Fruit fly (Drosophila melanogaster) whole organism, pupa: ENCODE data around the gene Or7a.

Experiments used
- CG10348 ChIP-seq: fragments of 200-800 bp; sonication (Bioruptor generic); IDR thresholded peaks from 2 replicates; pipeline ENCODE4 v1.3.6; 2022; ENCODE audit warnings: missing biosample characterization, missing genetic modification characterization
- CG12605 ChIP-seq: fragments of 200-800 bp; sonication (Bioruptor generic); IDR thresholded peaks from 2 replicates; pipeline ENCODE4 v1.3.6; 2022; ENCODE audit warnings: missing biosample characterization, missing genetic modification characterization
- CG13204 ChIP-seq: fragments of 200-800 bp; sonication (Bioruptor generic); optimal IDR thresholded peaks from 2 replicates; lab custom pipeline; 2018; ENCODE audit warnings: missing biosample characterization, mild to moderate bottlenecking, missing genetic modification characterization, moderate library complexity
- CG14655 ChIP-seq: fragments of 200-800 bp; sonication (Bioruptor generic); optimal IDR thresholded peaks from 3 replicates; lab custom pipeline; 2017; ENCODE audit warnings: mild to moderate bottlenecking, missing biosample characterization, missing genetic modification reagents, missing genetic modification characterization
- CG15710 ChIP-seq: fragments of 200-800 bp; sonication (Bioruptor generic); optimal IDR thresholded peaks from 2 replicates; lab custom pipeline; 2018; ENCODE audit warnings: missing biosample characterization, mild to moderate bottlenecking, missing genetic modification characterization, moderate library complexity
- CG17806 ChIP-seq: fragments of 200-800 bp; sonication (Bioruptor generic); optimal IDR thresholded peaks from 2 replicates; lab custom pipeline; 2018; ENCODE audit warnings: missing biosample characterization, mild to moderate bottlenecking, missing genetic modification characterization, moderate library complexity
- CG32121 ChIP-seq: fragments of 200-800 bp; sonication (Bioruptor generic); IDR thresholded peaks from 2 replicates; pipeline ENCODE4 v1.3.6; 2022; ENCODE audit warnings: missing biosample characterization, missing genetic modification characterization
- CG34367 ChIP-seq: fragments of 200-800 bp; sonication (Bioruptor generic); optimal IDR thresholded peaks from 2 replicates; lab custom pipeline; 2018; ENCODE audit warnings: missing biosample characterization, mild to moderate bottlenecking, missing genetic modification characterization
- CG4496 ChIP-seq: fragments of 200-800 bp; sonication (Bioruptor generic); IDR thresholded peaks from 3 replicates; pipeline ENCODE4 v1.3.6; 2022; ENCODE audit warnings: missing biosample characterization, missing genetic modification characterization
- CG8159 ChIP-seq: fragments of 200-800 bp; sonication (Bioruptor generic); optimal IDR thresholded peaks from 3 replicates; lab custom pipeline; 2018; ENCODE audit warnings: missing biosample characterization, mild to moderate bottlenecking, missing genetic modification characterization, moderate library complexity
- CG8301 ChIP-seq: fragments of 200-800 bp; sonication (Bioruptor generic); optimal IDR thresholded peaks from 2 replicates; lab custom pipeline; 2018; ENCODE audit warnings: missing biosample characterization, mild to moderate bottlenecking, missing genetic modification characterization
- CG9948 ChIP-seq: fragments of 200-800 bp; sonication (Bioruptor generic); optimal IDR thresholded peaks from 2 replicates; lab custom pipeline; 2018; ENCODE audit warnings: missing biosample characterization, mild to moderate bottlenecking, missing genetic modification characterization, moderate library complexity
- D1 ChIP-seq: fragments of 200-800 bp; sonication (Bioruptor generic); optimal IDR thresholded peaks from 2 replicates; lab custom pipeline; 2018; ENCODE audit warnings: missing biosample characterization, mild to moderate bottlenecking, missing genetic modification characterization, moderate library complexity
- EcR ChIP-seq: fragments of 200-800 bp; sonication (Bioruptor generic); optimal IDR thresholded peaks from 3 replicates; lab custom pipeline; 2019; ENCODE audit warnings: missing biosample characterization, missing genetic modification characterization, mild to moderate bottlenecking, moderate library complexity, missing genetic modification reagents
- Ets98B ChIP-seq: fragments of 200-800 bp; sonication (Bioruptor generic); IDR thresholded peaks from 2 replicates; pipeline ENCODE4 v1.3.6; 2022; ENCODE audit warnings: missing biosample characterization, missing genetic modification characterization
- Pif1A ChIP-seq: fragments of 200-800 bp; sonication (Bioruptor generic); optimal IDR thresholded peaks from 3 replicates; lab custom pipeline; 2016; ENCODE audit warnings: missing biosample characterization, missing genetic modification characterization
- Pif1B ChIP-seq: fragments of 200-800 bp; sonication (Bioruptor generic); optimal IDR thresholded peaks from 3 replicates; lab custom pipeline; 2016; ENCODE audit warnings: missing biosample characterization, missing genetic modification characterization
- Snoo ChIP-seq: fragments of 200-800 bp; sonication (Bioruptor generic); optimal IDR thresholded peaks from 3 replicates; lab custom pipeline; 2017; ENCODE audit warnings: missing biosample characterization, mild to moderate bottlenecking, missing genetic modification characterization, inconsistent platforms
- fd96Ca ChIP-seq: fragments of 200-800 bp; sonication (Bioruptor generic); IDR thresholded peaks from 3 replicates; pipeline ENCODE4 v1.3.6; 2022; ENCODE audit warnings: missing biosample characterization, missing genetic modification characterization
- gl ChIP-seq: fragments of 200-800 bp; sonication (Bioruptor generic); optimal IDR thresholded peaks from 2 replicates; lab custom pipeline; 2018; ENCODE audit warnings: missing biosample characterization, mild to moderate bottlenecking, missing genetic modification characterization
- rn ChIP-seq: fragments of 200-800 bp; sonication (Bioruptor generic); IDR thresholded peaks from 2 replicates; pipeline ENCODE4 v1.3.6; 2022; ENCODE audit warnings: missing biosample characterization, missing genetic modification characterization

Gene Or7a

DNA sequence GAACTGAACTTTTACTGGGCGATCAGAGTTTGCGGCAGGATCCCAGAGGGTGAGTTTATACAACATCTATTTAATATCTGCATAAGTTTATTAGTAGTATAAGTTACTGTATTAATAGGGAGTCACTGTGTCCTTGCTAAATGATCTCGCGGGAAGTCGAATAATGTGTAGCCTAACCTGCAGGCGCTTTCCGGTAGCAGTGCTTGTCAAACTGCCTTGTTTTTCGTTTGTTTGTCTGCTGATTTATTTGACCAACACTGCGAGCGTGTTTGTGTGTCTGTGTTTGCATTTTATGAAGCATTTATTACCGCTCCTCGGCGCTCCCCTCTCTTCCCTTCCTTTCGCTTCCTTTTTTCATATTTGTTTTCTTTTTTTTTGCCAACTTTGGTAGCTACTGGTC lies 45.1 kb upstream of the Or7a start:
- no peak for TF ChIP-seq CG8159 (tag; lab: Kevin White, UChicago)
- TF ChIP-seq EcR (GFP tag; lab: Kevin White, UChicago) = no peak
- TF ChIP-seq CG13204 (GFP tag; lab: Kevin White, UChicago) = no peak
- no peak for TF ChIP-seq gl (tag; lab: Kevin White, UChicago)

DNA sequence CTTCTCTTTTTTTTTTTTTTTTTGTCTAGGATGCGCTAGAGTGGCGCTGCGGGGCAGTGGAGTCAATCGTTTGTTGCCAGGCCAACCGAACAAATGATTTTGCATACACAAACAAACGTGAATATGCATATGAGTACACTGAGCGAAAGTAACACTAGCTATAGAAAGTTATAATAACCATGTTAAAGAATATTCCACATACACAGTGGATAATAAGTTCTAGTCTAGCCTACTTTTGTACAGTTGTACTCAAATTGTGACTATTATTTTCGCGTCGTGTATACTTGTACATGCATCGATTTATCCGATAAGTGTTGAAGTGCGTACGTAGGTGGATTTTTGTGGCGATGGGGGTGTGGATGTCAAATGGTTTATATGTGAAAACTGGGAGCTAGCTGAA lies 41.5 kb upstream of the Or7a start:
- TF ChIP-seq CG10348 (GFP tag; lab: Robert Waterston, UW) (no peak), Pif1A (peak; percentile 31), CG34367 (tag; lab: Kevin White, UChicago) (no peak), EcR (GFP tag; lab: Kevin White, UChicago) (no peak), CG9948 (tag; lab: Kevin White, UChicago) (peak; percentile 3), CG4496 (GFP tag; lab: Robert Waterston, UW) (peak; percentile 61; the same call in 2 of the 3 replicates), rn (GFP tag; lab: Robert Waterston, UW) (no peak), Snoo (tag; lab: Kevin White, UChicago) (no peak), CG13204 (GFP tag; lab: Kevin White, UChicago) (no peak), CG15710 (tag; lab: Kevin White, UChicago) (peak; percentile 14), CG17806 (tag; lab: Kevin White, UChicago) (peak; percentile 5), Ets98B (GFP tag; lab: Robert Waterston, UW) (peak; percentile 46), CG32121 (0 out of 2 replicates have a peak, but pooled peaks have one; percentile 26), fd96Ca (GFP tag; lab: Robert Waterston, UW) (0 out of 3 replicates have a peak, but pooled peaks have one; percentile 34), D1 (tag; lab: Kevin White, UChicago) (no peak), CG8159 (tag; lab: Kevin White, UChicago) (peak; percentile 19), CG14655 (GFP tag; lab: Kevin White, UChicago) (peak; percentile 20), gl (tag; lab: Kevin White, UChicago) (no peak), CG12605 (no peak), CG8301 (peak; percentile 26), Pif1B (no peak)

DNA sequence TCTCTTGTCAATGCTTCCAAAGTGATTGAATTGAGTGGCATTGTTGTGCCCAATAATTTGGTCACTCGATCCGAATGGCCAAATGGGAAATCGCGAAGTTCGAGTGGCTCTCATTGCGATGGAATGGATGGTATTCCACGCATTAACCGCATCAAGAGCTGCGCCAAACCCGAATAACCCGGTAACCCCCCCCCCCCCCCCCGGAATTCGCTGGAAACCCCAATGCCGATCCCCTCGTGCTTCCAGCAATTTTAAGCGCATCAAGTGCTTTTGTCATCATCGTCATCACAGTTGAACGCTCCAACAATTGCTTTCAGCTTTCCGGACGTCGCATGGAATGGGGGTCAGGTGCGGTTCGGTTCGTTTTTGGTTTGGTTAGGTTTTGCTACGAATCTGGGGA lies 41.1 kb upstream of the Or7a start:
- TF ChIP-seq CG9948 (tag; lab: Kevin White, UChicago) = no peak
- no peak for TF ChIP-seq gl (tag; lab: Kevin White, UChicago)
- no peak for TF ChIP-seq CG10348 (GFP tag; lab: Robert Waterston, UW)
- TF ChIP-seq rn (GFP tag; lab: Robert Waterston, UW) = no peak
- TF ChIP-seq CG8159 (tag; lab: Kevin White, UChicago) = no peak
- TF ChIP-seq CG13204 (GFP tag; lab: Kevin White, UChicago) = no peak
- TF ChIP-seq CG14655 (GFP tag; lab: Kevin White, UChicago) = no peak
- no peak for TF ChIP-seq CG8301
- TF ChIP-seq EcR (GFP tag; lab: Kevin White, UChicago) = no peak
- no peak for TF ChIP-seq Pif1B

DNA sequence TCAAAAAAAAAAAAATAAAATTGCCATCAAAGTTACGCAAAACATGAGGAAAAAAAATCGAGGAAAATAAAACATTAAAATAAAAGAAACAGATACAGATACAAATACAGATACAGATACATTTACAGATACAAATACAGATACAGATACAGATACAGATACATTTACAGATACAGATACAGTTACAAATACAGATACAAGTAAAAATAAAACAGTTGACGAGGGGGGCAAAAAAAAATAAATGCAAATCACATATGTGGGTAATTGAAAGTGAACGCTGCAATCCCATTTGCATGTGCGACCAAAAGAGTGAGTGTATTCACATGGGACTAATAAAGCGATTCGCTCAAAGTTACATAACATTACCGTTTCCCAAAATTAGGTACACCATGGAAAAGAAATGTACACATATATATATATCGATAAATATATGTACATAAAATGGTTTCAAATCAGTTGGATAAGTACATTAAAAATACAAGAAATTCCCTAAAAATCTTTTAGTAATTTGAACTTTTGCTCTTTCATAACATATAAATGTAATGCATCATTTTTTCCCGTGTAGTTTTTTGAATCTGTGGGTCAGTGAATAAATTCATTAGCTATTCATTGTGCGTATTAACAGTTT lies 40.2 kb upstream of the Or7a start:
- TF ChIP-seq CG15710 (tag; lab: Kevin White, UChicago) = peak; percentile 12
- no peak for TF ChIP-seq CG8159 (tag; lab: Kevin White, UChicago)
- TF ChIP-seq Ets98B (GFP tag; lab: Robert Waterston, UW) = peak; percentile 27; the same call in 1 of the 2 replicates
- TF ChIP-seq CG4496 (GFP tag; lab: Robert Waterston, UW) = peak; percentile 34; the same call in 1 of the 3 replicates
- no peak for TF ChIP-seq CG14655 (GFP tag; lab: Kevin White, UChicago)
- TF ChIP-seq CG13204 (GFP tag; lab: Kevin White, UChicago) = no peak
- TF ChIP-seq D1 (tag; lab: Kevin White, UChicago) = no peak
- no peak for TF ChIP-seq fd96Ca (GFP tag; lab: Robert Waterston, UW)
- no peak for TF ChIP-seq CG34367 (tag; lab: Kevin White, UChicago)
- peak; percentile 27; the same call in 1 of the 2 replicates for TF ChIP-seq CG12605
- TF ChIP-seq EcR (GFP tag; lab: Kevin White, UChicago) = no peak

DNA sequence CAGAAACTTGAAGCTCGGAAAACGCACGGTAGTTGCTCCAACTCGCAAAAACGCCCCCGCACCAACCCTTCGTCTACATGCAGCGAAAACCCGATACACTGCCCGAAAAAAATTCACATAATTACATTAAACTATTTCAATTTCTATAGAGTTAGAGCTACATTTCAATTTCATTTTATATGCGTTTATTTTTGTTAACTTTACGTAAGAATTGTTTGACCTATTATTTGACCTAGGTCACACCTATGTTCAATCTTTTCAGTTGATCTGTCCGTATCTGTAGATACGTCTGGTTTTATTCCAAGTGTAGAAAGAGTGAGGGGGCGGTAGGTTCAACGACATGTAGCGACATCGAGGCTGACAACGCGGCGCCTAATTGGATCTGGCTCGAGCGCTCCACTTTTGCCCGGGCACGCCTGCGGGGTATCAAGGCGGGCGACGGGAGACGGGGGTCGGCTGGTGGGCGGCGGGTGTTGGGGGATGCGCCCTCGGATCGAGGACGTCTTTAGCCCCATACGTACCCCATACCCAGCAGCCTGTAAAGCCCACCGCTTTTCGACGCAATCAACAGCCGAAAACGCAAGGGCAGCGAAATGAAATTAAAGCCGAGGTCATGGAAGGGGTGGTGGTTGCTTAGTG lies 37.3 kb upstream of the Or7a start:
- TF ChIP-seq Pif1A (peak; percentile 23), CG8301 (peak; percentile 20), CG4496 (GFP tag; lab: Robert Waterston, UW) (peak; percentile 46; the same call in 2 of the 3 replicates), Ets98B (GFP tag; lab: Robert Waterston, UW) (peak; percentile 28; the same call in 1 of the 2 replicates), CG8159 (tag; lab: Kevin White, UChicago) (peak; percentile 37), EcR (GFP tag; lab: Kevin White, UChicago) (peak; percentile 73), CG14655 (GFP tag; lab: Kevin White, UChicago) (peak; percentile 47), fd96Ca (GFP tag; lab: Robert Waterston, UW) (no peak; the same call in 2 of the 3 replicates), CG17806 (tag; lab: Kevin White, UChicago) (peak; percentile 29), D1 (tag; lab: Kevin White, UChicago) (no peak), CG12605 (no peak), rn (GFP tag; lab: Robert Waterston, UW) (no peak), CG9948 (tag; lab: Kevin White, UChicago) (peak; percentile 19), CG15710 (tag; lab: Kevin White, UChicago) (peak; percentile 25), CG10348 (GFP tag; lab: Robert Waterston, UW) (no peak)
